Fruit fly (Drosophila melanogaster): ENCODE data around the gene CG42821.

DNA sequence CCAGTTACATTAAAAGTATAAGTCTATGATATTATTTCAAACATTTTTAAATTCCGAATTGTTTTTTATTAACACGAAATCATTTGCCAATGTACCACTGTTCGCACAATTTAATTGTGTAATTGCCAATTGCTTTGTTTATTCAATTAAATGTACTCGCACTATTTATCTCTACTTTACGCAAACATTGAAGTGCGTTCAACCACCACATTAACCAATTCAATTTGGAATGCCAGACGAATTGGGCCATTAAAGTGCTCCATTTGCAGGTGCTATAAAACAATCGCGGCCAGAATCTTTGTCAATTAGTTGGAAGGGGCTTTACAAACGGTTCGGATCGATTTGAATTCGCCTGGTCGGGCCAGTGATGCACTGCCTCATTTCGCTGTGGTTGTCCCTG is 2.1 kb upstream of the CG42821 start, which contains the start of gene CG5863:
- TF ChIP-seq Ets98B (GFP tag; IDR thresholded peaks at IDR 0.05) = no peak
- no peak for TF ChIP-seq CG15710 (tag; optimal IDR thresholded peaks at IDR 0.05)
- no peak for TF ChIP-seq gl (tag; optimal IDR thresholded peaks at IDR 0.05)
- no peak for TF ChIP-seq EcR (GFP tag; optimal IDR thresholded peaks at IDR 0.05)
- TF ChIP-seq Pif1A (GFP tag; optimal IDR thresholded peaks at IDR 0.05) = no peak
- TF ChIP-seq rn (GFP tag; IDR thresholded peaks at IDR 0.05) = no peak
- TF ChIP-seq Pif1B (GFP tag; optimal IDR thresholded peaks at IDR 0.05) = no peak
